Fruit fly (Drosophila melanogaster) whole organism, prepupa: Measurements from ENCODE around the gene eIF4EHP.

Experiments
- Blimp-1 ChIP-seq: fragments of 200-800 bp; sonication (Bioruptor generic); optimal IDR thresholded peaks from 3 replicates; lab custom pipeline; 2017; ENCODE audit warnings: missing biosample characterization, missing genetic modification characterization, mild to moderate bottlenecking, moderate library complexity, missing genetic modification reagents
- Hr38 ChIP-seq: sonication (Bioruptor generic); optimal IDR thresholded peaks from 2 replicates; lab custom pipeline; 2016; ENCODE audit warnings: missing biosample characterization, missing genetic modification characterization

DNA sequence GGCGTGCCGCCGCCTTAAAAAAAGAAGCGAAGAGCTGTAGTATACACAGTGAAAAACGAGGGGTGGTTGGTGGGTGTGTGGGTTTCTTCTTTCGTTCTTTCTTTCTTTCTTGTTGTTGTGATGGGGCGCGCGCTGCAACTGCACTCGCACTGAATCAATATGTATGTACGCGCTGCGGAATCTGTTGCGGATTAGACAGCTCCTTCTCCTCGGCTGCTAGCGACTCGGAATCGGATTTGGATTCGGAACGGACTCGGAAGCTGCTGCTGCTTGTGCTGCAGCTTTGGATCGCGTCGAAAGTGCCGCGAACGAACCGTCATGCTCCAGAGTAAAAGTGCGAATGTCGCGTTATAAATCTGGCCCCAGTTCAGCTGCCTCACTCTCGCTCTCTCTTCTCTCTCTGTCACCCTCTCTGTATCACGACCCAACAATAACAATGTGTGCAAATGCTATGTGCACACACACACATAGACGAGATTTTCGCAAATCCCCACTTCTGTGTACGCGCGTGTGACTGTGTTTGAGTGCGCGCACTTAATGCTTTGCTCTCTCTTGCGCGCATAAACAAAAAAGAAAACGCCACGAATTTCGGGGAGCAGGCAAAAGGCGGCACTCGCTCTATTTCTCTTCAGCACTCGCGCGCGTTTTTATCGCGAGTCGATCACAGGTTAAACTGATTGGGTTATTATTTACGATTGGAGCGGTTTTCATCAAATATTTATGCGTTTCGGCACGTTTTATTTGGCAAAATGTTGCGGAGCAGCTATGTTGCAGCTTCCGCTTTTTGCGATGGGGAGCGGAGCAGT lies 77.5 kb downstream of the eIF4EHP start:
- TF ChIP-seq Hr38 (GFP tag; lab: Kevin White, UChicago) (no peak), Blimp-1 (GFP tag; lab: Kevin White, UChicago) (peak; percentile 47)
